Worm (Caenorhabditis elegans) whole organism, L2 larva: ENCODE results near the gene fig-1.

Source experiments
- C34F6.9 ChIP-seq: fragments of 150-350 bp; optimal IDR thresholded peaks from 2 replicates; lab custom pipeline; 2014; ENCODE audit warnings: missing biosample characterization, missing genetic modification characterization
- F13H6.1 ChIP-seq: sonication (generic microtip); optimal IDR thresholded peaks from 2 replicates; lab custom pipeline; 2016; ENCODE audit warnings: missing genetic modification characterization, missing compliant biosample characterization
- R02D3.7 ChIP-seq: fragments of 150-350 bp; optimal IDR thresholded peaks from 2 replicates; lab custom pipeline; 2014; ENCODE audit warnings: missing biosample characterization, missing genetic modification characterization
- Y55F3AM.14 ChIP-seq: fragments of 200-800 bp; sonication (Bioruptor generic); optimal IDR thresholded peaks from 2 replicates; lab custom pipeline; 2018; ENCODE audit warnings: mild to moderate bottlenecking, missing genetic modification characterization, missing compliant biosample characterization
- ZK546.5 ChIP-seq: sonication (generic microtip); optimal IDR thresholded peaks from 2 replicates; lab custom pipeline; 2017; ENCODE audit warnings: missing biosample characterization, missing genetic modification characterization
- alr-1 ChIP-seq: fragments of 150-350 bp; optimal IDR thresholded peaks from 2 replicates; lab custom pipeline; 2014; ENCODE audit warnings: missing biosample characterization, missing genetic modification characterization
- ama-1 ChIP-seq: fragments of 150-350 bp; optimal IDR thresholded peaks from 2 replicates; lab custom pipeline; 2018; ENCODE audit warnings: inconsistent platforms
- blmp-1 ChIP-seq: sonication (generic microtip); optimal IDR thresholded peaks from 2 replicates; lab custom pipeline; 2017; ENCODE audit warnings: missing genetic modification characterization, mild to moderate bottlenecking, missing compliant biosample characterization, antibody characterized with exemption, moderate library complexity; ENCODE audit not compliant: insufficient read depth
- ceh-16 ChIP-seq: fragments of 150-350 bp; optimal IDR thresholded peaks from 2 replicates; lab custom pipeline; 2014; ENCODE audit warnings: missing biosample characterization, missing genetic modification characterization
- ceh-82 ChIP-seq: fragments of 150-350 bp; optimal IDR thresholded peaks from 2 replicates; lab custom pipeline; 2014; ENCODE audit warnings: missing biosample characterization, missing genetic modification characterization
- crh-2 ChIP-seq: sonication (generic microtip); optimal IDR thresholded peaks from 2 replicates; lab custom pipeline; 2017; ENCODE audit warnings: missing biosample characterization, missing genetic modification characterization
- dmd-4 ChIP-seq: sonication (generic microtip); optimal IDR thresholded peaks from 2 replicates; lab custom pipeline; 2017; ENCODE audit warnings: missing biosample characterization, missing genetic modification characterization
- egl-27 ChIP-seq: sonication (generic microtip); optimal IDR thresholded peaks from 3 replicates; lab custom pipeline; 2017; ENCODE audit warnings: missing biosample characterization, missing genetic modification reagents, missing genetic modification characterization
- elt-1 ChIP-seq: fragments of 150-350 bp; optimal IDR thresholded peaks from 2 replicates; lab custom pipeline; 2014; ENCODE audit warnings: missing biosample characterization, missing genetic modification characterization
- elt-3 ChIP-seq: sonication (generic microtip); optimal IDR thresholded peaks from 2 replicates; lab custom pipeline; 2017; ENCODE audit warnings: missing biosample characterization, missing genetic modification characterization
- fos-1 ChIP-seq: fragments of 150-350 bp; optimal IDR thresholded peaks from 2 replicates; lab custom pipeline; 2014; ENCODE audit warnings: missing biosample characterization, missing genetic modification characterization
- gmeb-1 ChIP-seq: fragments of 150-350 bp; optimal IDR thresholded peaks from 2 replicates; lab custom pipeline; 2014; ENCODE audit warnings: missing biosample characterization, missing genetic modification characterization
- lin-11 ChIP-seq: fragments of 150-350 bp; sonication (generic microtip); optimal IDR thresholded peaks from 2 replicates; lab custom pipeline; 2014; ENCODE audit warnings: missing biosample characterization, missing genetic modification characterization, inconsistent platforms, mixed read lengths
- lin-13 ChIP-seq: fragments of 150-350 bp; optimal IDR thresholded peaks from 2 replicates; lab custom pipeline; 2014; ENCODE audit warnings: missing biosample characterization, missing genetic modification reagents, missing genetic modification characterization
- lin-39 ChIP-seq: fragments of 150-350 bp; optimal IDR thresholded peaks from 2 replicates; lab custom pipeline; 2014; ENCODE audit warnings: missing biosample characterization, missing genetic modification reagents, missing genetic modification characterization
- lsy-2 ChIP-seq, 2 experiments: fragments of 150-350 bp in 1 of 2; sonication (generic microtip) in 1 of 2; optimal IDR thresholded peaks; 2 replicates each; lab custom pipeline; 2014 to 2017; ENCODE audit warnings: missing biosample characterization in 2 of 2, missing genetic modification characterization in 2 of 2
- mbf-1 ChIP-seq: sonication (generic microtip); optimal IDR thresholded peaks from 2 replicates; lab custom pipeline; 2017; ENCODE audit warnings: missing biosample characterization, missing genetic modification characterization
- mdl-1 ChIP-seq, 2 experiments: fragments of 150-350 bp in 1 of 2; sonication (generic microtip) in 1 of 2; optimal IDR thresholded peaks; 2 replicates each; lab custom pipeline; 2017; ENCODE audit warnings: missing biosample characterization in 2 of 2, missing genetic modification characterization in 2 of 2
- nhr-10 ChIP-seq: sonication (generic microtip); optimal IDR thresholded peaks from 2 replicates; lab custom pipeline; 2017; ENCODE audit warnings: missing biosample characterization, missing genetic modification characterization
- nhr-12 ChIP-seq: fragments of 150-350 bp; optimal IDR thresholded peaks from 2 replicates; lab custom pipeline; 2014; ENCODE audit warnings: missing biosample characterization, missing genetic modification characterization
- nhr-129 ChIP-seq: fragments of 150-350 bp; optimal IDR thresholded peaks from 2 replicates; lab custom pipeline; 2014; ENCODE audit warnings: missing biosample characterization, missing genetic modification characterization
- nhr-21 ChIP-seq: fragments of 150-350 bp; optimal IDR thresholded peaks from 2 replicates; lab custom pipeline; 2014; ENCODE audit warnings: missing biosample characterization, missing genetic modification characterization
- nhr-23 ChIP-seq: fragments of 150-350 bp; optimal IDR thresholded peaks from 2 replicates; lab custom pipeline; 2014; ENCODE audit warnings: missing biosample characterization, missing genetic modification reagents, missing genetic modification characterization
- nhr-237 ChIP-seq: fragments of 150-350 bp; optimal IDR thresholded peaks from 2 replicates; lab custom pipeline; 2014; ENCODE audit warnings: missing biosample characterization, missing genetic modification characterization
- nhr-25 ChIP-seq: fragments of 150-350 bp; sonication (generic microtip); optimal IDR thresholded peaks from 3 replicates; lab custom pipeline; 2014; ENCODE audit warnings: missing biosample characterization, missing genetic modification characterization
- nhr-6 ChIP-seq: fragments of 150-350 bp; optimal IDR thresholded peaks from 2 replicates; lab custom pipeline; 2014; ENCODE audit warnings: missing biosample characterization, missing genetic modification characterization
- nhr-77 ChIP-seq: fragments of 150-350 bp; optimal IDR thresholded peaks from 2 replicates; lab custom pipeline; 2014; ENCODE audit warnings: missing biosample characterization, missing genetic modification characterization
- peb-1 ChIP-seq: fragments of 150-350 bp; optimal IDR thresholded peaks from 2 replicates; lab custom pipeline; 2014; ENCODE audit warnings: missing biosample characterization, missing genetic modification characterization
- sem-4 ChIP-seq: fragments of 150-350 bp; optimal IDR thresholded peaks from 2 replicates; lab custom pipeline; 2014; ENCODE audit warnings: missing biosample characterization, missing genetic modification reagents, missing genetic modification characterization
- sma-3 ChIP-seq: sonication (generic microtip); optimal IDR thresholded peaks from 2 replicates; lab custom pipeline; 2016; ENCODE audit warnings: missing genetic modification reagents, missing genetic modification characterization, missing compliant biosample characterization
- sma-9 ChIP-seq, 2 experiments: fragments of 150-350 bp in 1 of 2; sonication (generic microtip) in 1 of 2; optimal IDR thresholded peaks; 2 replicates each; lab custom pipeline; 2014 to 2016; ENCODE audit warnings: missing genetic modification characterization in 2 of 2, mild to moderate bottlenecking in 1 of 2, missing biosample characterization in 1 of 2, missing compliant biosample characterization in 1 of 2, missing genetic modification reagents in 1 of 2, moderate library complexity in 1 of 2
- snpc-4 ChIP-seq: fragments of 150-350 bp; optimal IDR thresholded peaks from 2 replicates; lab custom pipeline; 2014; ENCODE audit warnings: missing biosample characterization, missing genetic modification characterization
- unc-39 ChIP-seq: fragments of 150-350 bp; optimal IDR thresholded peaks from 2 replicates; lab custom pipeline; 2014; ENCODE audit warnings: missing biosample characterization, missing genetic modification characterization
- unc-55 ChIP-seq: fragments of 150-350 bp; sonication (generic microtip); optimal IDR thresholded peaks from 3 replicates; lab custom pipeline; 2014; ENCODE audit warnings: missing biosample characterization, missing genetic modification reagents, missing genetic modification characterization
- unc-62 ChIP-seq: fragments of 150-350 bp; optimal IDR thresholded peaks from 2 replicates; lab custom pipeline; 2014; ENCODE audit warnings: missing biosample characterization, missing genetic modification reagents, missing genetic modification characterization
- zag-1 ChIP-seq: fragments of 150-350 bp; optimal IDR thresholded peaks from 2 replicates; lab custom pipeline; 2014; ENCODE audit warnings: missing biosample characterization, missing genetic modification characterization
- ztf-1 ChIP-seq: fragments of 200-800 bp; sonication (Bioruptor generic); conservative IDR thresholded peaks from 2 replicates; pipeline ENCODE4 v1.3.6; 2022; ENCODE audit warnings: missing genetic modification characterization, missing compliant biosample characterization
- ztf-11 ChIP-seq: sonication (generic microtip); optimal IDR thresholded peaks from 2 replicates; lab custom pipeline; 2017; ENCODE audit warnings: missing biosample characterization, missing genetic modification characterization
- ztf-4 ChIP-seq: fragments of 150-350 bp; optimal IDR thresholded peaks from 2 replicates; lab custom pipeline; 2014; ENCODE audit warnings: missing biosample characterization, missing genetic modification characterization

fig-1 gene

ce11 chrV:10940571-10940991 lies 40.4 kb downstream of the fig-1 start (continued):
- no peak for TF ChIP-seq lin-39 (tag; lab: Kevin White, UChicago)
- peak; percentile 75 for TF ChIP-seq egl-27
- no peak for TF ChIP-seq ceh-16 (tag; lab: Kevin White, UChicago)
- no peak for TF ChIP-seq nhr-23 (tag; lab: Kevin White, UChicago)
- TF ChIP-seq ztf-11 (tag; lab: Kevin White, UChicago): no peak
- peak in 1 of 2 experiments; percentile 24 for TF ChIP-seq mdl-1 (tag; optimal IDR thresholded peaks at IDR 0.05; lab: Kevin White, UChicago)
- peak; percentile 48 for TF ChIP-seq ztf-4 (tag; lab: Kevin White, UChicago)
- TF ChIP-seq nhr-237 (tag; lab: Kevin White, UChicago): no peak
- peak; percentile 62 for TF ChIP-seq gmeb-1 (tag; lab: Kevin White, UChicago)
- peak in 1 of 2 experiments; percentile 65 for TF ChIP-seq lsy-2 (tag; optimal IDR thresholded peaks at IDR 0.05; lab: Kevin White, UChicago)
- TF ChIP-seq nhr-6 (tag; lab: Kevin White, UChicago): no peak
- peak; percentile 67 for TF ChIP-seq sma-9 (GFP tag; optimal IDR thresholded peaks at IDR 0.05; lab: Kevin White, UChicago)
- no peak for TF ChIP-seq sma-9 (tag; optimal IDR thresholded peaks at IDR 0.05; lab: Kevin White, UChicago)
- peak; percentile 27 for TF ChIP-seq zag-1 (tag; lab: Kevin White, UChicago)
- TF ChIP-seq sma-3 (GFP tag; lab: Kevin White, UChicago): peak; percentile 72
- no peak for TF ChIP-seq unc-39 (tag; lab: Kevin White, UChicago)

DNA sequence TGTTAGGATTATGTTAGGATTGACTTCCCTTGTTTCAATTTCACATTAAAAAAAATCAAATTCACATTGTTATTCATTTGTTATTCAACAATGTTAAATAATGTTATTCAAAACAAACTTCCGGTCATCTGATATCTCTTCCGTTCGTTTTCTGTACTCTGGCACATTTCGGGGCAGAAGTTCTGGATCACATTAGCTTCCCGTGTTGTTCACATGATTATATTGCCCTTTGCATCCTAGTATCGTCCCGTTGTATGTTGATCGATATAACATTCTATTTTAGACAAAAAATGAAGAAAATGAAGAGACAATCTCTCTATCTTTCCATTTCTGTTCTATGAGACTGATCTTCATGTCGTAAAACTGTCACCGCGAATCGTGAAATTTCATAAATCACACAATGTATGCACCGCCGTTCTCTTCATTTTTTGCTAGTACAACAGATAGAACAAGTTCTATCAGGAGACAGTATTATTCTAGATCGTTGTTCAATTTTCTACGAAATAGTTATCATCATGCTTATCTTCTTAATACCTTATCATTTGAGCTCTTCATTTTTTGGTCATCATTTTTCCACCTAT lies 40.9 kb downstream of the fig-1 start:
- TF ChIP-seq elt-1 (tag; lab: Kevin White, UChicago) (no peak), ztf-4 (tag; lab: Kevin White, UChicago) (no peak), sma-9 (GFP tag; optimal IDR thresholded peaks at IDR 0.05; lab: Kevin White, UChicago) (peak; percentile 65), sma-9 (tag; optimal IDR thresholded peaks at IDR 0.05; lab: Kevin White, UChicago) (no peak), nhr-21 (tag; lab: Kevin White, UChicago) (peak; percentile 68), unc-62 (GFP tag; lab: Kevin White, UChicago) (peak; percentile 24)
- TF ChIP-seq, all 48 proteins: peak for 3

DNA sequence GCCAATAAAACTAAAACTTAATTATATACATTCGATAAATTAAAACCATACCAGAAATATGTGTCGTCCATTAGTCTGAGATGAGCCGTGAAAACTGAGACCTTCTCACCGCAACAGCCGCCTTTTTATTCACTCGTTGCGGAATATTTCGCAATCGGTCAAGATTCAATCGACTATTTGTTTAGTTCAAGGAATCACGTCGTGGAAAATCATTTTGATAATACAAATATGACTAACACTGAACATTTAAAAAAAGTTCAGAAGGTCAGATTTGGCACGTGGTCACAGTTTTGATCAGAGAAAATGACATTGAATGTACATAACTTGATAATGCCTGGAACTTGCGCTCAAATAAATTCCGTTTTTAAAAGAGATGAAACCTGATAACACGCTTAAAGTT lies 42.3 kb downstream of the fig-1 start, which contains the start of gene F17C11.11:
Gene F17C11.11 (minus strand): TSS at position 79 of the 400 bp plus-strand sequence.
- TF ChIP-seq dmd-4: no peak
- no peak for TF ChIP-seq nhr-10 (tag; lab: Kevin White, UChicago)
- TF ChIP-seq unc-62 (GFP tag; lab: Kevin White, UChicago): no peak
- no peak for TF ChIP-seq alr-1 (tag; lab: Kevin White, UChicago)
- no peak for TF ChIP-seq nhr-6 (tag; lab: Kevin White, UChicago)
- peak; percentile 28 for TF ChIP-seq C34F6.9 (tag; lab: Kevin White, UChicago)
- no peak for TF ChIP-seq lin-11 (tag; lab: Kevin White, UChicago)
- TF ChIP-seq peb-1 (tag; lab: Kevin White, UChicago): no peak
- no peak for TF ChIP-seq nhr-25 (tag; lab: Kevin White, UChicago)
- no peak for TF ChIP-seq snpc-4 (tag; lab: Kevin White, UChicago)
- no peak for TF ChIP-seq zag-1 (tag; lab: Kevin White, UChicago)
- no peak for TF ChIP-seq lin-39 (tag; lab: Kevin White, UChicago)
- TF ChIP-seq ZK546.5 (tag; lab: Kevin White, UChicago): no peak
- peak; percentile 20 for TF ChIP-seq nhr-21 (tag; lab: Kevin White, UChicago)
- peak; percentile 58 for TF ChIP-seq fos-1 (tag; lab: Kevin White, UChicago)
- TF ChIP-seq unc-55 (GFP tag; lab: Kevin White, UChicago): no peak
- TF ChIP-seq mbf-1 (tag; lab: Kevin White, UChicago): no peak
- TF ChIP-seq blmp-1: no peak
- TF ChIP-seq nhr-12 (tag; lab: Kevin White, UChicago): no peak
- TF ChIP-seq ztf-1 (GFP tag; lab: Robert Waterston, UW): no peak
- TF ChIP-seq R02D3.7 (tag; lab: Kevin White, UChicago): no peak
- TF ChIP-seq lin-13 (GFP tag; lab: Kevin White, UChicago): no peak
- peak; percentile 26 for TF ChIP-seq F13H6.1 (tag; lab: Kevin White, UChicago)
- TF ChIP-seq Y55F3AM.14: no peak
- no peak for TF ChIP-seq lsy-2 (tag; optimal IDR thresholded peaks at IDR 0.05; lab: Kevin White, UChicago)
- peak; percentile 99 for TF ChIP-seq nhr-129
- TF ChIP-seq ceh-16 (tag; lab: Kevin White, UChicago): no peak
- no peak for TF ChIP-seq ceh-82 (tag; lab: Kevin White, UChicago)
- TF ChIP-seq sma-9 (GFP tag; optimal IDR thresholded peaks at IDR 0.05; lab: Kevin White, UChicago): peak; percentile 68
- TF ChIP-seq sma-9 (tag; optimal IDR thresholded peaks at IDR 0.05; lab: Kevin White, UChicago): no peak
- TF ChIP-seq elt-1 (tag; lab: Kevin White, UChicago): no peak
- TF ChIP-seq sma-3 (GFP tag; lab: Kevin White, UChicago): no peak
- TF ChIP-seq crh-2 (tag; lab: Kevin White, UChicago): peak; percentile 47
- TF ChIP-seq elt-3: no peak
- TF ChIP-seq nhr-77: no peak
- no peak for TF ChIP-seq nhr-237 (tag; lab: Kevin White, UChicago)
- TF ChIP-seq sem-4 (tag; lab: Kevin White, UChicago): no peak
- TF ChIP-seq gmeb-1 (tag; lab: Kevin White, UChicago): peak; percentile 23
- TF ChIP-seq unc-39 (tag; lab: Kevin White, UChicago): no peak
- no peak for TF ChIP-seq ama-1 (lab: Kevin White, UChicago)
- no peak for TF ChIP-seq nhr-23 (tag; lab: Kevin White, UChicago)
